Worm (Caenorhabditis elegans) whole organism, L2 larva: ENCODE data around the gene rnp-9.
A peak's percentile ranks its signal among the peaks of the same experiment; 100 is the strongest.

Experiments
- C34F6.9 ChIP-seq: fragments of 150-350 bp; optimal IDR thresholded peaks from 2 replicates; lab custom pipeline; 2014; ENCODE audit warnings: missing biosample characterization, missing genetic modification characterization
- F13H6.1 ChIP-seq: sonication (generic microtip); optimal IDR thresholded peaks from 2 replicates; lab custom pipeline; 2016; ENCODE audit warnings: missing genetic modification characterization, missing compliant biosample characterization
- ZK546.5 ChIP-seq: sonication (generic microtip); optimal IDR thresholded peaks from 2 replicates; lab custom pipeline; 2017; ENCODE audit warnings: missing biosample characterization, missing genetic modification characterization
- ceh-16 ChIP-seq: fragments of 150-350 bp; optimal IDR thresholded peaks from 2 replicates; lab custom pipeline; 2014; ENCODE audit warnings: missing biosample characterization, missing genetic modification characterization
- ceh-82 ChIP-seq: fragments of 150-350 bp; optimal IDR thresholded peaks from 2 replicates; lab custom pipeline; 2014; ENCODE audit warnings: missing biosample characterization, missing genetic modification characterization
- crh-2 ChIP-seq: sonication (generic microtip); optimal IDR thresholded peaks from 2 replicates; lab custom pipeline; 2017; ENCODE audit warnings: missing biosample characterization, missing genetic modification characterization
- egl-27 ChIP-seq: sonication (generic microtip); optimal IDR thresholded peaks from 3 replicates; lab custom pipeline; 2017; ENCODE audit warnings: missing biosample characterization, missing genetic modification reagents, missing genetic modification characterization
- elt-3 ChIP-seq: sonication (generic microtip); optimal IDR thresholded peaks from 2 replicates; lab custom pipeline; 2017; ENCODE audit warnings: missing biosample characterization, missing genetic modification characterization
- fos-1 ChIP-seq: fragments of 150-350 bp; optimal IDR thresholded peaks from 2 replicates; lab custom pipeline; 2014; ENCODE audit warnings: missing biosample characterization, missing genetic modification characterization
- gmeb-1 ChIP-seq: fragments of 150-350 bp; optimal IDR thresholded peaks from 2 replicates; lab custom pipeline; 2014; ENCODE audit warnings: missing biosample characterization, missing genetic modification characterization
- lin-13 ChIP-seq: fragments of 150-350 bp; optimal IDR thresholded peaks from 2 replicates; lab custom pipeline; 2014; ENCODE audit warnings: missing biosample characterization, missing genetic modification reagents, missing genetic modification characterization
- lin-39 ChIP-seq: fragments of 150-350 bp; optimal IDR thresholded peaks from 2 replicates; lab custom pipeline; 2014; ENCODE audit warnings: missing biosample characterization, missing genetic modification reagents, missing genetic modification characterization
- mab-5 ChIP-seq: fragments of 150-350 bp; optimal IDR thresholded peaks from 2 replicates; lab custom pipeline; 2014; ENCODE audit warnings: missing biosample characterization, missing genetic modification characterization
- mbf-1 ChIP-seq: sonication (generic microtip); optimal IDR thresholded peaks from 2 replicates; lab custom pipeline; 2017; ENCODE audit warnings: missing biosample characterization, missing genetic modification characterization
- nhr-10 ChIP-seq: sonication (generic microtip); optimal IDR thresholded peaks from 2 replicates; lab custom pipeline; 2017; ENCODE audit warnings: missing biosample characterization, missing genetic modification characterization
- nhr-11 ChIP-seq: fragments of 150-350 bp; optimal IDR thresholded peaks from 2 replicates; lab custom pipeline; 2014; ENCODE audit warnings: missing biosample characterization, missing genetic modification characterization
- nhr-12 ChIP-seq: fragments of 150-350 bp; optimal IDR thresholded peaks from 2 replicates; lab custom pipeline; 2014; ENCODE audit warnings: missing biosample characterization, missing genetic modification characterization
- nhr-129 ChIP-seq: fragments of 150-350 bp; optimal IDR thresholded peaks from 2 replicates; lab custom pipeline; 2014; ENCODE audit warnings: missing biosample characterization, missing genetic modification characterization
- nhr-21 ChIP-seq: fragments of 150-350 bp; optimal IDR thresholded peaks from 2 replicates; lab custom pipeline; 2014; ENCODE audit warnings: missing biosample characterization, missing genetic modification characterization
- nhr-237 ChIP-seq: fragments of 150-350 bp; optimal IDR thresholded peaks from 2 replicates; lab custom pipeline; 2014; ENCODE audit warnings: missing biosample characterization, missing genetic modification characterization
- nhr-6 ChIP-seq: fragments of 150-350 bp; optimal IDR thresholded peaks from 2 replicates; lab custom pipeline; 2014; ENCODE audit warnings: missing biosample characterization, missing genetic modification characterization
- peb-1 ChIP-seq: fragments of 150-350 bp; optimal IDR thresholded peaks from 2 replicates; lab custom pipeline; 2014; ENCODE audit warnings: missing biosample characterization, missing genetic modification characterization
- sem-4 ChIP-seq: fragments of 150-350 bp; optimal IDR thresholded peaks from 2 replicates; lab custom pipeline; 2014; ENCODE audit warnings: missing biosample characterization, missing genetic modification reagents, missing genetic modification characterization
- sma-9 ChIP-seq, 2 experiments: fragments of 150-350 bp in 1 of 2; sonication (generic microtip) in 1 of 2; optimal IDR thresholded peaks; 2 replicates each; lab custom pipeline; 2014 to 2016; ENCODE audit warnings: missing genetic modification characterization in 2 of 2, mild to moderate bottlenecking in 1 of 2, missing biosample characterization in 1 of 2, missing compliant biosample characterization in 1 of 2, missing genetic modification reagents in 1 of 2, moderate library complexity in 1 of 2
- unc-39 ChIP-seq: fragments of 150-350 bp; optimal IDR thresholded peaks from 2 replicates; lab custom pipeline; 2014; ENCODE audit warnings: missing biosample characterization, missing genetic modification characterization
- unc-55 ChIP-seq: fragments of 150-350 bp; sonication (generic microtip); optimal IDR thresholded peaks from 3 replicates; lab custom pipeline; 2014; ENCODE audit warnings: missing biosample characterization, missing genetic modification reagents, missing genetic modification characterization
- unc-62 ChIP-seq: fragments of 150-350 bp; optimal IDR thresholded peaks from 2 replicates; lab custom pipeline; 2014; ENCODE audit warnings: missing biosample characterization, missing genetic modification reagents, missing genetic modification characterization
- zag-1 ChIP-seq: fragments of 150-350 bp; optimal IDR thresholded peaks from 2 replicates; lab custom pipeline; 2014; ENCODE audit warnings: missing biosample characterization, missing genetic modification characterization
- ztf-11 ChIP-seq: sonication (generic microtip); optimal IDR thresholded peaks from 2 replicates; lab custom pipeline; 2017; ENCODE audit warnings: missing biosample characterization, missing genetic modification characterization

rnp-9 gene

DNA sequence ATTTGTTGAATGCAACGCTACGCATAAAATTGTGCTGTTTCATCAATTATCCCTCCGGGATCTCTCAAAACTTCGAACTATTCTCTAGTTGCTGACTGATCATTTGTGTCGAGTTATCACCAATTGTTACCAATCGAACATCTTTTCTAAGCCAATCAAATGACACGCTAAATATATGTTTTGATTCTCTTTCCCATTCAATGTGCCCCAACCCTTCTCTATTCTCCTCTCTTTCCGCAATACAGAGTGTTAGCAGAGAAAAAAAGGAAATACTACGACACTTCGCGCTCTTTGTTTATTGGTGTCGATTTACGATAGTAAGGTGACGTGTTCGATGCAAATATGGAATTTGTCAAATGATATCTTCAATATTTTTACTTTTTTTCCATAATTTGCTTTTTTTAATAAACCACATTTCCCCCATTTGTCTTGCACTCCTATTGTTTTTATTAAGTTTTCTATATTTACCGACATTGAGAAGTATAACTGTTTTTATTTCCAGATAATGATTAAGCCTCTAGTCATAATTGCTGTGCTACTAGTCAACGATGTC lies 30.2 kb downstream of the rnp-9 start, which contains the start of gene nucb-1 (continued):
- TF ChIP-seq nhr-237 (tag; lab: Kevin White, UChicago) (no peak), nhr-10 (tag; lab: Kevin White, UChicago) (no peak)

ce11 chrX:10199202-10199601 lies 32.1 kb downstream of the rnp-9 start:
- TF ChIP-seq C34F6.9 (tag; lab: Kevin White, UChicago): no peak
- no peak for TF ChIP-seq ceh-82 (tag; lab: Kevin White, UChicago)
- TF ChIP-seq F13H6.1 (tag; lab: Kevin White, UChicago): no peak
- TF ChIP-seq unc-39: no peak
- no peak for TF ChIP-seq zag-1 (tag; lab: Kevin White, UChicago)
- no peak for TF ChIP-seq nhr-12 (tag; lab: Kevin White, UChicago)
- TF ChIP-seq crh-2 (tag; lab: Kevin White, UChicago): no peak
- no peak for TF ChIP-seq mbf-1 (tag; lab: Kevin White, UChicago)
- TF ChIP-seq fos-1 (tag; lab: Kevin White, UChicago): no peak
- TF ChIP-seq lin-39 (tag; lab: Kevin White, UChicago): no peak
- TF ChIP-seq unc-62: no peak

ce11 chrX:10203501-10203900 lies 36.4 kb downstream of the rnp-9 start:
- TF ChIP-seq unc-55 (GFP tag; lab: Kevin White, UChicago) (no peak), peb-1 (no peak), nhr-21 (no peak), mab-5 (tag; lab: Kevin White, UChicago) (no peak)

DNA sequence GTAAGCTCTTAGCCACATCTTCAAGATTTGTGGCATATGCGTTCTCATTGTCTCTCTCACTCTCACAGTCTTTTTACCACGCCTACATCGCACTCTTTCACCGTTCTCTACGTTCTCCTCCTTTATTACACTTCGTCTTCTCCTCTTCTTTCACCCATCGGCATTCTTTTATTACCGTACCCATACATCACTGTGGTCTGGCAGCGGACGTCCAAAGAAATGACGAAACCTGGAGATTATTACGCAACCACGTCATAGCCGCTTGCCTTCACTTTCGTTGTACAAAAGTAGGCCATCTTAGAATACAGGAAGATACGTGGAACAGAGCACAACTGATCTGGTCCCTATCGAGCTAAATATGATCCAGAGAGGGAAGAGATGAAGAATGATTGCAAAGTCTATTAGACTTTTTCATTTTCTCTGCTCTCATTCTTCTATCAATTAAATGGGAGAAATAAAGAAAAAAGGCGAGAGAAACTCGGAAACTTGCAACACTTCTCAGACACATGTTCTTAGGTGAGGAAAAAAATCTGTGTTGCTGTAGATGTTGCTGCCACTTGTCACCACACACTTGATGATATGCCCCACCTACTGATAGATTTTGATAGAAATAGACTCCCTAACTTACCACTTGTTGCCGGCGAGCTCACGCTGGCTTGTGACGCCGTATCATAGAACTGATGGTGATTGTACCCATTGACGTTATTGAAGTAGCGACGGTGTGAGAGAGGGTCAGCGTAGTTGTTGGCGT lies 37.4 kb downstream of the rnp-9 start:
- peak; percentile 4 for TF ChIP-seq sma-9 (GFP tag; optimal IDR thresholded peaks at IDR 0.05; lab: Kevin White, UChicago)
- no peak for TF ChIP-seq sma-9 (tag; optimal IDR thresholded peaks at IDR 0.05; lab: Kevin White, UChicago)
- TF ChIP-seq nhr-11: no peak
- peak; percentile 39 for TF ChIP-seq nhr-129
- peak; percentile 15 for TF ChIP-seq fos-1 (tag; lab: Kevin White, UChicago)
- no peak for TF ChIP-seq gmeb-1

ce11 chrX:10205321-10205720 lies 38.2 kb downstream of the rnp-9 start, which contains the start of gene sex-1:
TSS of gene sex-1 (minus strand) at chrX:10205421.
- TF ChIP-seq F13H6.1 (tag; lab: Kevin White, UChicago) (no peak), nhr-10 (tag; lab: Kevin White, UChicago) (no peak), lin-39 (tag; lab: Kevin White, UChicago) (no peak), nhr-237 (tag; lab: Kevin White, UChicago) (no peak), peb-1 (no peak), ceh-16 (tag; lab: Kevin White, UChicago) (no peak), nhr-11 (no peak), nhr-129 (no peak), ceh-82 (tag; lab: Kevin White, UChicago) (no peak), nhr-6 (tag; lab: Kevin White, UChicago) (no peak), sem-4 (no peak)

DNA sequence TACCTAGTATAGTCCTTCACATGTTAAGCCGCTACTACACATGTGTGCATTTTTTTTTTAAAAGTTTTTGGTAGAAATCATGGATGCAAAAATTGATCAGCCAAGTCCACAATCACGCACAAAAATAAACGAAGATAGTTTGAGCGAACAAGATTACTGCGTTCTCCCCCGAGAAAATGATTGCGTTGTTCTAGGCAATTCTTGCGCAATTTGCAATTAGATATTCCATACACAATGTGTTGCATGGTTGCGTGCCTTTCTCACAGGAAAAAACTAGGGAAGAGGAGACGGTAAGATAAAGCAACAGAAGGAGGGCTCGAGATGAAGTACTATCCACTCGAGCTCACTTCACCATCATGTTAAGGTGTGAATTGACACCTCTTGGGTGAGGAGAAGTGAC lies 38.9 kb downstream of the rnp-9 start:
- TF ChIP-seq lin-13 (GFP tag; lab: Kevin White, UChicago): no peak
- no peak for TF ChIP-seq elt-3 (tag; lab: Kevin White, UChicago)
- TF ChIP-seq ztf-11: no peak
- no peak for TF ChIP-seq zag-1 (tag; lab: Kevin White, UChicago)
- TF ChIP-seq ZK546.5 (tag; lab: Kevin White, UChicago): no peak
- TF ChIP-seq egl-27 (tag; lab: Kevin White, UChicago): no peak
- TF ChIP-seq fos-1 (tag; lab: Kevin White, UChicago): no peak

DNA sequence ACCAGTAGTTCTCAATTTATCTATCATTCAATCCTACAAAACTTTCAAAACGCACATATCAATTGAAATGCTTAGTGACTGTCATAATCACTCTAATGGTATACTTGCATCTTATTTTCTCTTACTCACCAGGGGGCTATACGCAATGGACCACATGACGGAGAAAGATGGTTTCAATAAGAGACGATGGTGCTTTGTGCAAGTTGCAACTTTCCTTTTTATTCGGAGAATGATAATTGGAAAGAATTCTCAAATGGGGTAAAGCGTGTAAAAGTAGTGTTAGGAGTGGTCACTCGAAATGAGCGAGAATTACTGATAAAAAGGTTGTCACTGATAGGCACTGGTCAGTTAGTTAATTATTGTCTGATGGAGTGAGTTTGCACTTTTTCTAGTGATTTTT lies 41.4 kb downstream of the rnp-9 start:
- TF ChIP-seq ceh-82 (tag; lab: Kevin White, UChicago): no peak
- TF ChIP-seq fos-1 (tag; lab: Kevin White, UChicago): peak; percentile 2
